Worm (Caenorhabditis elegans) whole organism, early embryonic: ENCODE data around the gene mmcm-1.

Experiments used
- aly-1 ChIP-seq: sonication (generic microtip); optimal IDR thresholded peaks from 2 replicates; lab custom pipeline; 2016; ENCODE audit warnings: missing genetic modification characterization, missing compliant biosample characterization
- ceh-13 ChIP-seq: fragments of 200-800 bp; sonication (Bioruptor generic); optimal IDR thresholded peaks from 2 replicates; lab custom pipeline; 2018; ENCODE audit warnings: mild to moderate bottlenecking, missing genetic modification characterization, missing compliant biosample characterization
- hmg-4 ChIP-seq: fragments of 200-800 bp; sonication (Bioruptor generic); optimal IDR thresholded peaks from 2 replicates; lab custom pipeline; 2018; ENCODE audit warnings: mild to moderate bottlenecking, missing genetic modification characterization, missing compliant biosample characterization
- scrt-1 ChIP-seq: fragments of 200-800 bp; sonication (Bioruptor generic); IDR thresholded peaks from 2 replicates; pipeline ENCODE4 v1.3.6; 2022; ENCODE audit warnings: missing genetic modification characterization, missing compliant biosample characterization
- tbx-11 ChIP-seq: fragments of 200-800 bp; sonication (Bioruptor generic); IDR thresholded peaks from 2 replicates; pipeline ENCODE4 v1.3.6; 2022; ENCODE audit warnings: missing genetic modification characterization, missing compliant biosample characterization
- tra-4 ChIP-seq: sonication (generic microtip); optimal IDR thresholded peaks from 2 replicates; lab custom pipeline; 2017; ENCODE audit warnings: missing genetic modification characterization, missing compliant biosample characterization

DNA sequence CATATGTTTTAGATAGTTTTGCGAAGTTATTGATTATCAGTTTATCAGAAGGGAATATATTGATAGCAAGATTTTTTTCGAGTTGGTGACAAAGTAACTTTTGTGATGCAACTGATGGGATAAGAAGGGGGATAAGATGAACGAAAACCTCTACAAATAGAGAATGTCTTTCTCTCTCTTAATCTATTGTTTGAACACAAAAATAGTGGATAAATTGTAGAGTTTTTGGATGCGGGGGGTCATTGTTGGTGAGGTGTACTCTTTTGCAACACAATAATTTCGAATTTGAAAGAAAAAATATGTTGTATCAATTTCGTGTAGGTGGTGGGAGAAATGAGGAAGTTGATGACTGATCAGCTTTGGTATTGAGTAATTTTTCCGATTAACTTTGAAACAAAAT is 18.6 kb upstream of the mmcm-1 start, which contains the start of gene ZK1058.9:
- no peak for TF ChIP-seq tra-4
- no peak for TF ChIP-seq scrt-1 (GFP tag; lab: Robert Waterston, UW)
- no peak for TF ChIP-seq tbx-11
- TF ChIP-seq ceh-13 (GFP tag; lab: Kevin White, UChicago): no peak
- no peak for TF ChIP-seq aly-1 (tag; lab: Kevin White, UChicago)
- no peak for TF ChIP-seq hmg-4
